Fruit fly (Drosophila melanogaster): ENCODE data around the gene CG9368.

The CG9368 gene

dm6 chr3L:19574452-19574851, 27.0 kb upstream of the CG9368 start:
- 0 out of 3 replicates have a peak, but pooled peaks have one; percentile 18 for TF ChIP-seq CG11093 (GFP tag; IDR thresholded peaks at IDR 0.05)
- TF ChIP-seq Dip2 (GFP tag; IDR thresholded peaks at IDR 0.05): no peak
- TF ChIP-seq fd96Cb (tag; optimal IDR thresholded peaks at IDR 0.05): no peak
- no peak for TF ChIP-seq CG4282 (GFP tag; optimal IDR thresholded peaks at IDR 0.05)
- TF ChIP-seq Mes4 (GFP tag; optimal IDR thresholded peaks at IDR 0.05): no peak
- peak; percentile 54 for TF ChIP-seq Hr39 (optimal IDR thresholded peaks at IDR 0.05)
- TF ChIP-seq CG16863 (GFP tag; optimal IDR thresholded peaks at IDR 0.05): no peak
- peak; percentile 14 for TF ChIP-seq Med (GFP tag)
- no peak for TF ChIP-seq CG10147 (GFP tag; optimal IDR thresholded peaks at IDR 0.05)
- no peak for TF ChIP-seq br (optimal IDR thresholded peaks at IDR 0.05)
- no peak for TF ChIP-seq CG4404 (GFP tag; IDR thresholded peaks at IDR 0.05)
- no peak for TF ChIP-seq CG1647 (GFP tag; optimal IDR thresholded peaks at IDR 0.05)
- no peak for TF ChIP-seq HLH4C (GFP tag; IDR thresholded peaks at IDR 0.05; ENCODE audit: partially characterized antibody)
- TF ChIP-seq MTF-1 (GFP tag; optimal IDR thresholded peaks at IDR 0.05; ENCODE audit: borderline replicate concordance): no peak

- TF ChIP-seq tap (tag; optimal IDR thresholded peaks at IDR 0.05): peak; percentile 39
- peak; percentile 41 for TF ChIP-seq CG6254 (GFP tag; optimal IDR thresholded peaks at IDR 0.05)
- TF ChIP-seq CG17912 (GFP tag; optimal IDR thresholded peaks at IDR 0.05): peak; percentile 32
- peak; percentile 34 for TF ChIP-seq caup (GFP tag; optimal IDR thresholded peaks at IDR 0.05; ENCODE audit: severe bottlenecking)
- peak; percentile 4 for TF ChIP-seq BtbVII (GFP tag; optimal IDR thresholded peaks at IDR 0.05)
- no peak for TF ChIP-seq insv (GFP tag; optimal IDR thresholded peaks at IDR 0.05)
- TF ChIP-seq lola (GFP tag; optimal IDR thresholded peaks at IDR 0.05): peak in 1 of 3 experiments; percentile 12
- TF ChIP-seq CG4617 (GFP tag; optimal IDR thresholded peaks at IDR 0.05; ENCODE audit: borderline replicate concordance): no peak
- no peak for TF ChIP-seq CG9817 (tag; optimal IDR thresholded peaks at IDR 0.05)
- TF ChIP-seq Usf (GFP tag; optimal IDR thresholded peaks at IDR 0.05): no peak
- TF ChIP-seq onecut (GFP tag; IDR thresholded peaks at IDR 0.05): no peak
- peak; percentile 35 for TF ChIP-seq Fer1 (GFP tag; optimal IDR thresholded peaks at IDR 0.05)
- TF ChIP-seq CG3065 (GFP tag; optimal IDR thresholded peaks at IDR 0.05): no peak
- peak; percentile 80 for TF ChIP-seq org-1 (GFP tag; optimal IDR thresholded peaks at IDR 0.05)
- peak; percentile 23; the same call in 2 of the 3 replicates for TF ChIP-seq CG14050 (GFP tag; IDR thresholded peaks at IDR 0.05)
- no peak for TF ChIP-seq ewg (GFP tag; optimal IDR thresholded peaks at IDR 0.05)
- TF ChIP-seq ems (GFP tag; optimal IDR thresholded peaks at IDR 0.05): no peak
- TF ChIP-seq sens-2 (GFP tag; IDR thresholded peaks at IDR 0.05): no peak
- TF ChIP-seq NFAT (GFP tag; IDR thresholded peaks at IDR 0.05): no peak
- peak; percentile 16 for TF ChIP-seq CG6854 (GFP tag; optimal IDR thresholded peaks at IDR 0.05)
- peak; percentile 67 for TF ChIP-seq CG4707 (GFP tag; optimal IDR thresholded peaks at IDR 0.05)
- TF ChIP-seq CG5245 (GFP tag; optimal IDR thresholded peaks at IDR 0.05): no peak
- peak; percentile 18 for TF ChIP-seq Fer3 (tag; optimal IDR thresholded peaks at IDR 0.05)
- TF ChIP-seq Neu2 (GFP tag; optimal IDR thresholded peaks at IDR 0.05; ENCODE audit: borderline replicate concordance): no peak
- TF ChIP-seq CG2120 (GFP tag; optimal IDR thresholded peaks at IDR 0.05): no peak
- no peak for TF ChIP-seq CG12236 (GFP tag; optimal IDR thresholded peaks at IDR 0.05)
- peak; percentile 20 for TF ChIP-seq NfI (GFP tag; optimal IDR thresholded peaks at IDR 0.05)
- TF ChIP-seq dimm (GFP tag; IDR thresholded peaks at IDR 0.05): peak; percentile 36; the same call in 1 of the 2 replicates
- TF ChIP-seq scrt (GFP tag; optimal IDR thresholded peaks at IDR 0.05): no peak
- TF ChIP-seq Kr (GFP tag; optimal IDR thresholded peaks at IDR 0.05): no peak
- no peak for TF ChIP-seq CG15479 (GFP tag; optimal IDR thresholded peaks at IDR 0.05)
- peak; percentile 10 for TF ChIP-seq dmrt11E (tag; optimal IDR thresholded peaks at IDR 0.05)
- TF ChIP-seq CG11723 (GFP tag; optimal IDR thresholded peaks at IDR 0.05): peak; percentile 44
- no peak for TF ChIP-seq tna (GFP tag; IDR thresholded peaks at IDR 0.05; ENCODE audit: partially characterized antibody)
- TF ChIP-seq nmo (GFP tag; optimal IDR thresholded peaks at IDR 0.05): peak; percentile 11
- no peak for TF ChIP-seq jing (GFP tag; optimal IDR thresholded peaks at IDR 0.05)
- TF ChIP-seq HmgD (GFP tag; optimal IDR thresholded peaks at IDR 0.05): no peak
Measured at dm6 chr3L:19575650-19576049, 25.8 kb upstream of the CG9368 start.
